Worm (Caenorhabditis elegans): Measurements from ENCODE around the gene str-55.

- no peak for TF ChIP-seq fos-1 (tag; optimal IDR thresholded peaks at IDR 0.05)
- TF ChIP-seq pha-4 (GFP tag; IDR thresholded peaks at IDR 0.05) = no peak
- TF ChIP-seq pha-4 (tag; optimal IDR thresholded peaks at IDR 0.05) = no peak
- no peak for TF ChIP-seq ZK546.5 (tag; optimal IDR thresholded peaks at IDR 0.05)
- TF ChIP-seq zip-11 (GFP tag; IDR thresholded peaks at IDR 0.05) = no peak
- TF ChIP-seq ceh-82 (tag; optimal IDR thresholded peaks at IDR 0.05) = no peak
Measured at ce11 chrV:16437546-16437945, 20.6 kb upstream of the str-55 start, which contains the start of gene F26D2.15.

Measured in whole organism, L4 larva.